Fruit fly (Drosophila melanogaster) whole organism, embryonic: ENCODE measurements around the gene CG34028.
A peak's percentile ranks its signal among the peaks of the same experiment; 100 is the strongest.

ENCODE experiments used
- Atf3 ChIP-seq: fragments of 200-800 bp; sonication (Bioruptor generic); optimal IDR thresholded peaks from 3 replicates; lab custom pipeline; 2016; ENCODE audit warnings: missing biosample characterization, missing genetic modification characterization
- B-H2 ChIP-seq: fragments of 200-800 bp; sonication (Bioruptor generic); optimal IDR thresholded peaks from 2 replicates; lab custom pipeline; 2018; ENCODE audit warnings: missing biosample characterization, mild to moderate bottlenecking, missing genetic modification characterization
- Bdp1 ChIP-seq: fragments of 200-800 bp; sonication (Bioruptor generic); optimal IDR thresholded peaks from 3 replicates; lab custom pipeline; 2016; ENCODE audit warnings: missing biosample characterization, missing genetic modification characterization
- Blimp-1 ChIP-seq: fragments of 200-800 bp; sonication (Bioruptor generic); optimal IDR thresholded peaks from 3 replicates; lab custom pipeline; 2018; ENCODE audit warnings: missing biosample characterization, missing genetic modification characterization, mild to moderate bottlenecking, moderate library complexity, missing genetic modification reagents
- BtbVII ChIP-seq: fragments of 200-800 bp; sonication (Bioruptor generic); optimal IDR thresholded peaks from 3 replicates; lab custom pipeline; 2017; ENCODE audit warnings: missing biosample characterization, mild to moderate bottlenecking, missing genetic modification characterization
- CG10462 ChIP-seq: fragments of 200-800 bp; sonication (Bioruptor generic); optimal IDR thresholded peaks from 2 replicates; lab custom pipeline; 2016; ENCODE audit warnings: missing biosample characterization, missing genetic modification characterization
- CG11695 ChIP-seq: fragments of 200-800 bp; sonication (Bioruptor generic); IDR thresholded peaks from 3 replicates; pipeline ENCODE4 v1.3.6; 2022; ENCODE audit warnings: missing biosample characterization, missing genetic modification characterization
- CG11723 ChIP-seq: fragments of 200-800 bp; sonication (Bioruptor generic); optimal IDR thresholded peaks from 2 replicates; lab custom pipeline; 2017; ENCODE audit warnings: missing biosample characterization, mild to moderate bottlenecking, missing genetic modification characterization
- CG12104 ChIP-seq: fragments of 200-800 bp; sonication (Bioruptor generic); optimal IDR thresholded peaks from 3 replicates; lab custom pipeline; 2016; ENCODE audit warnings: missing biosample characterization, missing genetic modification characterization
- CG12219 ChIP-seq: fragments of 200-800 bp; sonication (Bioruptor generic); optimal IDR thresholded peaks from 3 replicates; lab custom pipeline; 2018; ENCODE audit warnings: missing biosample characterization, mild to moderate bottlenecking, missing genetic modification characterization
- CG17829 ChIP-seq: fragments of 200-800 bp; optimal IDR thresholded peaks from 2 replicates; lab custom pipeline; 2019; ENCODE audit warnings: missing biosample characterization, mild to moderate bottlenecking, missing genetic modification characterization, moderate library complexity
- CG18476 ChIP-seq: fragments of 200-800 bp; sonication (Bioruptor generic); optimal IDR thresholded peaks from 2 replicates; lab custom pipeline; 2016; ENCODE audit warnings: missing biosample characterization, mild to moderate bottlenecking, missing genetic modification characterization
- CG18619 ChIP-seq: fragments of 200-800 bp; sonication (Bioruptor generic); optimal IDR thresholded peaks from 3 replicates; lab custom pipeline; 2017; ENCODE audit warnings: missing biosample characterization, mild to moderate bottlenecking, missing genetic modification characterization
- CG3163 ChIP-seq: fragments of 200-800 bp; sonication (Bioruptor generic); optimal IDR thresholded peaks from 3 replicates; lab custom pipeline; 2016; ENCODE audit warnings: missing biosample characterization, missing genetic modification characterization
- CG32772 ChIP-seq: fragments of 200-800 bp; sonication (Bioruptor generic); IDR thresholded peaks from 2 replicates; pipeline ENCODE4 v1.3.6; 2022; ENCODE audit warnings: missing biosample characterization, missing genetic modification characterization
- CG33557 ChIP-seq: fragments of 200-800 bp; sonication (Bioruptor generic); optimal IDR thresholded peaks from 2 replicates; lab custom pipeline; 2019; ENCODE audit warnings: missing biosample characterization, mild to moderate bottlenecking, missing genetic modification characterization, moderate library complexity
- CG3407 ChIP-seq: fragments of 200-800 bp; sonication (Bioruptor generic); optimal IDR thresholded peaks from 2 replicates; lab custom pipeline; 2018; ENCODE audit warnings: missing biosample characterization, mild to moderate bottlenecking, missing genetic modification characterization
- CG42726 ChIP-seq: fragments of 200-800 bp; sonication (Bioruptor generic); IDR thresholded peaks from 2 replicates; pipeline ENCODE4 v1.3.6; 2022; ENCODE audit warnings: missing biosample characterization, missing genetic modification characterization; ENCODE audit not compliant: partially characterized antibody
- CG5245 ChIP-seq: fragments of 200-800 bp; sonication (Bioruptor generic); optimal IDR thresholded peaks from 3 replicates; lab custom pipeline; 2016; ENCODE audit warnings: missing biosample characterization, missing genetic modification characterization
- CG6254 ChIP-seq: fragments of 200-800 bp; sonication (Bioruptor generic); optimal IDR thresholded peaks from 3 replicates; lab custom pipeline; 2017; ENCODE audit warnings: mild to moderate bottlenecking, missing biosample characterization, missing genetic modification reagents, missing genetic modification characterization
- CG7271 ChIP-seq: fragments of 200-800 bp; sonication (Bioruptor generic); optimal IDR thresholded peaks from 2 replicates; lab custom pipeline; 2018; ENCODE audit warnings: missing biosample characterization, mild to moderate bottlenecking, missing genetic modification characterization, moderate library complexity
- CG7372 ChIP-seq: fragments of 200-800 bp; sonication (Bioruptor generic); IDR thresholded peaks from 2 replicates; pipeline ENCODE4 v1.3.6; 2022; ENCODE audit warnings: missing biosample characterization, missing genetic modification characterization
- CG7839 ChIP-seq: fragments of 200-800 bp; sonication (Bioruptor generic); optimal IDR thresholded peaks from 3 replicates; lab custom pipeline; 2018; ENCODE audit warnings: missing biosample characterization, mild to moderate bottlenecking, missing genetic modification characterization, moderate library complexity
- CG8281 ChIP-seq: fragments of 200-800 bp; sonication (Bioruptor generic); optimal IDR thresholded peaks from 2 replicates; lab custom pipeline; 2018; ENCODE audit warnings: missing biosample characterization, mild to moderate bottlenecking, missing genetic modification characterization, moderate library complexity
- CG8924 ChIP-seq: fragments of 200-800 bp; optimal IDR thresholded peaks from 3 replicates; lab custom pipeline; 2019; ENCODE audit warnings: missing biosample characterization, mild to moderate bottlenecking, missing genetic modification characterization, moderate library complexity
- Dek ChIP-seq: fragments of 200-800 bp; sonication (Bioruptor generic); optimal IDR thresholded peaks from 3 replicates; lab custom pipeline; 2019; ENCODE audit warnings: missing biosample characterization, mild to moderate bottlenecking, missing genetic modification characterization, moderate library complexity
- Dfd ChIP-seq, 2 experiments: fragments of >200 bp; optimal IDR thresholded peaks; 2 replicates each; lab custom pipeline; 2017; ENCODE audit warnings: missing biosample characterization in 2 of 2, missing genetic modification characterization in 2 of 2
- Dp ChIP-seq: fragments of 200-800 bp; sonication (Bioruptor generic); optimal IDR thresholded peaks from 2 replicates; lab custom pipeline; 2018; ENCODE audit warnings: missing biosample characterization, mild to moderate bottlenecking, missing genetic modification characterization, moderate library complexity
- Hr3 ChIP-seq: fragments of 200-800 bp; sonication (Bioruptor generic); optimal IDR thresholded peaks from 3 replicates; lab custom pipeline; 2016; ENCODE audit warnings: missing biosample characterization, missing genetic modification characterization
- NFAT ChIP-seq: fragments of 200-800 bp; sonication (Bioruptor generic); IDR thresholded peaks from 2 replicates; pipeline ENCODE4 v1.3.6; 2022; ENCODE audit warnings: missing biosample characterization, missing genetic modification characterization
- Rx ChIP-seq: fragments of 200-800 bp; sonication (Bioruptor generic); IDR thresholded peaks from 2 replicates; pipeline ENCODE4 v1.3.6; 2022; ENCODE audit warnings: missing biosample characterization, missing genetic modification characterization
- Sry-β ChIP-seq: fragments of 200-800 bp; sonication (Bioruptor generic); optimal IDR thresholded peaks from 2 replicates; lab custom pipeline; 2018; ENCODE audit warnings: missing biosample characterization, mild to moderate bottlenecking, missing genetic modification characterization, moderate library complexity
- ac ChIP-seq: fragments of 200-800 bp; sonication (Bioruptor generic); optimal IDR thresholded peaks from 3 replicates; lab custom pipeline; 2017; ENCODE audit warnings: missing biosample characterization, mild to moderate bottlenecking, missing genetic modification characterization
- ap ChIP-seq: fragments of 200-800 bp; sonication (Bioruptor generic); IDR thresholded peaks from 2 replicates; pipeline ENCODE4 v1.3.6; 2022; ENCODE audit warnings: missing biosample characterization, missing genetic modification characterization
- chif ChIP-seq, 2 experiments: fragments of 200-800 bp; sonication (Bioruptor generic); optimal IDR thresholded peaks; 3 replicates each; lab custom pipeline; 2016; ENCODE audit warnings: missing biosample characterization in 2 of 2, missing genetic modification characterization in 2 of 2
- gem ChIP-seq: fragments of 200-800 bp; sonication (Bioruptor generic); optimal IDR thresholded peaks from 2 replicates; lab custom pipeline; 2019; ENCODE audit warnings: missing biosample characterization, mild to moderate bottlenecking, missing genetic modification characterization, moderate library complexity
- kni ChIP-seq: fragments of 200-800 bp; sonication (Bioruptor generic); optimal IDR thresholded peaks from 3 replicates; lab custom pipeline; 2017; ENCODE audit warnings: mild to moderate bottlenecking, missing biosample characterization, missing genetic modification reagents, missing genetic modification characterization
- lbe ChIP-seq: fragments of 200-800 bp; sonication (Bioruptor generic); optimal IDR thresholded peaks from 2 replicates; lab custom pipeline; 2016; ENCODE audit warnings: missing biosample characterization, mild to moderate bottlenecking, missing genetic modification characterization
- lov ChIP-seq, 2 experiments: fragments of 200-800 bp in 1 of 2; fragments of >200 bp in 1 of 2; sonication (Bioruptor generic) in 1 of 2; IDR thresholded peaks in 1 of 2; optimal IDR thresholded peaks in 1 of 2; 2 replicates in 1 of 2; 3 replicates in 1 of 2; pipeline versions ENCODE4 v1.3.6 to Lab custom; 2017 to 2022; ENCODE audit warnings: missing biosample characterization in 1 of 2, missing genetic modification characterization in 1 of 2
- nerfin-2 ChIP-seq: fragments of 200-800 bp; sonication (Bioruptor generic); IDR thresholded peaks from 2 replicates; pipeline ENCODE4 v1.3.6; 2022; ENCODE audit warnings: missing biosample characterization, missing genetic modification characterization; ENCODE audit not compliant: partially characterized antibody
- pb ChIP-seq: fragments of 200-800 bp; sonication (Bioruptor generic); optimal IDR thresholded peaks from 3 replicates; lab custom pipeline; 2016; ENCODE audit warnings: missing biosample characterization, missing genetic modification characterization
- pros ChIP-seq: fragments of 200-800 bp; sonication (Bioruptor generic); optimal IDR thresholded peaks from 3 replicates; lab custom pipeline; 2019; ENCODE audit warnings: missing biosample characterization, mild to moderate bottlenecking, missing genetic modification characterization, moderate library complexity
- pum ChIP-seq: fragments of 200-800 bp; sonication (Bioruptor generic); optimal IDR thresholded peaks from 2 replicates; lab custom pipeline; 2016; ENCODE audit warnings: missing biosample characterization, missing genetic modification characterization
- scrt ChIP-seq: fragments of 200-800 bp; sonication (Bioruptor generic); optimal IDR thresholded peaks from 2 replicates; lab custom pipeline; 2018; ENCODE audit warnings: missing biosample characterization, mild to moderate bottlenecking, missing genetic modification characterization, moderate library complexity
- shn ChIP-seq: fragments of 200-800 bp; sonication (Bioruptor generic); optimal IDR thresholded peaks from 3 replicates; lab custom pipeline; 2016; ENCODE audit warnings: missing biosample characterization, missing genetic modification characterization
- tin ChIP-seq: fragments of 200-800 bp; sonication (Bioruptor generic); optimal IDR thresholded peaks from 3 replicates; lab custom pipeline; 2016; ENCODE audit warnings: missing biosample characterization, missing genetic modification characterization
- unc-4 ChIP-seq: fragments of 200-800 bp; sonication (Bioruptor generic); IDR thresholded peaks from 2 replicates; pipeline ENCODE4 v1.3.6; 2022; ENCODE audit warnings: missing biosample characterization, missing genetic modification characterization; ENCODE audit not compliant: partially characterized antibody
- usp ChIP-seq: fragments of >200 bp; optimal IDR thresholded peaks from 2 replicates; lab custom pipeline; 2017; ENCODE audit warnings: missing biosample characterization, missing genetic modification characterization
- wor ChIP-seq: fragments of 200-800 bp; sonication (Bioruptor generic); IDR thresholded peaks from 2 replicates; pipeline ENCODE4 v1.3.6; 2022; ENCODE audit warnings: missing biosample characterization, missing genetic modification characterization

CG34028 gene

DNA sequence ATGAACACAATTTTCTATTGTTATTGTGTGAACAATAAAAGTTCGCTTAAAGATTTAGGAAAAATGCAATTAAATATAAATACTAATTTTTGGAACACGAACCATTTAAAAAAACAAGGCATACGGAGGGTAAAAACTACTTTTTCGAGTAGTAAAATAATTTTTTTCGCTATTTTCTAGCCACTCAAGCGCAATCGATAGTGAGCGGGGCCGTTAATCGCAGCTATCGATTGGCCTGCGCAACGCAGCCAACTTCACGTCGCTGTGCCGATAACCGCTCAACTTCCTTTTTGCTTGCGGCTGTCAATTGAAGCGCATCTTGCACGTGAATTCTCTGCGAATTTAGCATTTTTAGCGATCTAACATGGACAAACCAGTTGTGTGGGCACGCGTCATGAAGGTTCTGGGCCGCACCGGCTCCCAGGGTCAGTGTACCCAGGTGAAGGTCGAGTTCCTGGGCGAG is 43.1 kb downstream of the CG34028 start, which contains the start of gene RpS28b (continued):
- TF ChIP-seq B-H2 (peak; percentile 95), CG7271 (tag; lab: Kevin White, UChicago) (peak; percentile 82), CG5245 (GFP tag; lab: Kevin White, UChicago) (peak; percentile 78), kni (GFP tag; lab: Kevin White, UChicago) (peak; percentile 91), scrt (peak; percentile 86), CG8924 (tag; lab: Kevin White, UChicago) (peak; percentile 50), Dek (tag; lab: Kevin White, UChicago) (peak; percentile 76), CG18476 (GFP tag; lab: Kevin White, UChicago) (peak; percentile 58), pum (GFP tag; lab: Kevin White, UChicago) (peak; percentile 71), CG17829 (tag; lab: Kevin White, UChicago) (peak; percentile 60), Atf3 (GFP tag; lab: Kevin White, UChicago) (peak; percentile 75), BtbVII (peak; percentile 89), CG8281 (tag; lab: Kevin White, UChicago) (peak; percentile 62), Blimp-1 (GFP tag; lab: Kevin White, UChicago) (no peak), gem (tag; lab: Kevin White, UChicago) (peak; percentile 29), CG7839 (tag; lab: Kevin White, UChicago) (peak; percentile 78), CG3163 (GFP tag; lab: Kevin White, UChicago) (peak; percentile 79), usp (no peak), Sry-β (GFP tag; lab: Kevin White, UChicago) (peak; percentile 89), nerfin-2 (GFP tag; lab: Robert Waterston, UW) (peak; percentile 52; the same call in 1 of the 2 replicates), Rx (GFP tag; lab: Robert Waterston, UW) (peak; percentile 95), CG7372 (peak; percentile 86), Dfd (GFP tag; optimal IDR thresholded peaks at IDR 0.05; lab: Kevin White, UChicago) (no peak), shn (GFP tag; lab: Kevin White, UChicago) (peak; percentile 84), CG12104 (GFP tag; lab: Kevin White, UChicago) (peak; percentile 76), tin (GFP tag; lab: Kevin White, UChicago) (peak; percentile 73), CG18619 (GFP tag; lab: Kevin White, UChicago) (peak; percentile 94), CG3407 (peak; percentile 88), pros (peak; percentile 10), Dp (GFP tag; lab: Kevin White, UChicago) (peak; percentile 26), CG10462 (GFP tag; lab: Kevin White, UChicago) (no peak), wor (GFP tag; lab: Robert Waterston, UW) (peak; percentile 14; the same call in 1 of the 2 replicates), CG32772 (GFP tag; lab: Robert Waterston, UW) (peak; percentile 91), lbe (GFP tag; lab: Kevin White, UChicago) (peak; percentile 15), CG11695 (GFP tag; lab: Robert Waterston, UW) (peak; percentile 64; the same call in 1 of the 3 replicates), CG33557 (GFP tag; lab: Kevin White, UChicago) (peak; percentile 80), Bdp1 (GFP tag; lab: Kevin White, UChicago) (peak; percentile 76), ac (GFP tag; lab: Kevin White, UChicago) (peak; percentile 86), ap (peak; percentile 80), pb (GFP tag; lab: Kevin White, UChicago) (peak; percentile 92), Hr3 (peak; percentile 51), CG11723 (GFP tag; lab: Kevin White, UChicago) (peak; percentile 87), CG6254 (GFP tag; lab: Kevin White, UChicago) (peak; percentile 52), unc-4 (GFP tag; lab: Robert Waterston, UW) (peak; percentile 56), CG42726 (GFP tag; lab: Robert Waterston, UW) (peak; percentile 90), NFAT (GFP tag; lab: Robert Waterston, UW) (peak; percentile 97), lov (optimal IDR thresholded peaks at IDR 0.05; lab: Kevin White, UChicago) (no peak), lov (GFP tag; IDR thresholded peaks at IDR 0.05; lab: Robert Waterston, UW) (peak; percentile 97), chif (GFP tag; optimal IDR thresholded peaks at IDR 0.05; lab: Kevin White, UChicago) (peak; percentile 68 to 85), CG12219 (GFP tag; lab: Kevin White, UChicago) (peak; percentile 85)
